Worm (Caenorhabditis elegans) whole organism, L4 larva: ENCODE results near the gene ears-2.

Source experiments
- F10B5.3 ChIP-seq: sonication (generic microtip); optimal IDR thresholded peaks from 2 replicates; lab custom pipeline; 2016; ENCODE audit warnings: mild to moderate bottlenecking, missing genetic modification characterization, missing compliant biosample characterization
- F26F4.8 ChIP-seq: fragments of 200-800 bp; sonication (Bioruptor generic); conservative IDR thresholded peaks from 2 replicates; pipeline ENCODE4 v1.3.6; 2022; ENCODE audit warnings: missing genetic modification characterization, missing compliant biosample characterization
- Y105C5A.15 ChIP-seq: fragments of 200-800 bp; sonication (Bioruptor generic); IDR thresholded peaks from 2 replicates; pipeline ENCODE4 v1.3.6; 2022; ENCODE audit warnings: missing genetic modification characterization, missing compliant biosample characterization
- ZK546.5 ChIP-seq, 2 experiments: sonication (generic microtip); optimal IDR thresholded peaks; 2 replicates each; lab custom pipeline; 2017; ENCODE audit warnings: missing biosample characterization in 2 of 2, missing genetic modification characterization in 2 of 2
- aha-1 ChIP-seq: fragments of 150-350 bp; peaks from one replicate; lab custom pipeline; 2014; ENCODE audit warnings: missing biosample characterization, missing genetic modification characterization
- attf-4 ChIP-seq: sonication (generic microtip); optimal IDR thresholded peaks from 3 replicates; lab custom pipeline; 2017; ENCODE audit warnings: missing biosample characterization, missing genetic modification characterization
- ceh-28 ChIP-seq: fragments of 150-350 bp; optimal IDR thresholded peaks from 2 replicates; lab custom pipeline; 2014; ENCODE audit warnings: missing biosample characterization, missing genetic modification reagents, missing genetic modification characterization
- ceh-32 ChIP-seq: sonication (generic microtip); optimal IDR thresholded peaks from 2 replicates; lab custom pipeline; 2016; ENCODE audit warnings: mild to moderate bottlenecking, missing genetic modification characterization, missing compliant biosample characterization; ENCODE audit not compliant: poor library complexity
- ceh-82 ChIP-seq: sonication (generic microtip); optimal IDR thresholded peaks from 2 replicates; lab custom pipeline; 2017; ENCODE audit warnings: missing biosample characterization, missing genetic modification characterization
- dmd-6 ChIP-seq: fragments of 200-800 bp; sonication (Bioruptor generic); IDR thresholded peaks from 2 replicates; pipeline ENCODE4 v1.3.6; 2022; ENCODE audit warnings: missing genetic modification reagents, missing genetic modification characterization, missing compliant biosample characterization
- dve-1 ChIP-seq: sonication (generic microtip); optimal IDR thresholded peaks from 2 replicates; lab custom pipeline; 2017; ENCODE audit warnings: antibody characterized with exemption, mild to moderate bottlenecking, missing genetic modification characterization, missing compliant biosample characterization; ENCODE audit not compliant: insufficient read depth
- egl-43 ChIP-seq: fragments of 200-800 bp; sonication (Bioruptor generic); IDR thresholded peaks from 2 replicates; pipeline ENCODE4 v1.3.6; 2022; ENCODE audit warnings: missing genetic modification reagents, missing genetic modification characterization, missing compliant biosample characterization
- fkh-10 ChIP-seq: fragments of 150-350 bp; optimal IDR thresholded peaks from 2 replicates; lab custom pipeline; 2014; ENCODE audit warnings: missing biosample characterization, missing genetic modification reagents, missing genetic modification characterization
- hlh-11 ChIP-seq: fragments of 200-800 bp; sonication (Bioruptor generic); optimal IDR thresholded peaks from 2 replicates; lab custom pipeline; 2018; ENCODE audit warnings: mild to moderate bottlenecking, missing genetic modification characterization, missing compliant biosample characterization
- hlh-30 ChIP-seq: sonication (generic microtip); optimal IDR thresholded peaks from 2 replicates; lab custom pipeline; 2017; ENCODE audit warnings: antibody characterized with exemption, mild to moderate bottlenecking, missing genetic modification characterization, missing compliant biosample characterization; ENCODE audit not compliant: insufficient read depth
- jun-1 ChIP-seq: fragments of 150-350 bp; optimal IDR thresholded peaks from 2 replicates; lab custom pipeline; 2014; ENCODE audit warnings: missing biosample characterization, missing genetic modification reagents, missing genetic modification characterization
- lim-7 ChIP-seq: fragments of 200-800 bp; sonication (Bioruptor generic); IDR thresholded peaks from 2 replicates; pipeline ENCODE4 v1.3.6; 2022; ENCODE audit warnings: missing genetic modification characterization, missing compliant biosample characterization
- lin-1 ChIP-seq: fragments of 200-800 bp; sonication (Bioruptor generic); IDR thresholded peaks from 2 replicates; pipeline ENCODE4 v1.3.6; 2022; ENCODE audit warnings: missing genetic modification reagents, missing genetic modification characterization, missing compliant biosample characterization
- lin-13 ChIP-seq: fragments of 150-350 bp; optimal IDR thresholded peaks from 2 replicates; lab custom pipeline; 2014; ENCODE audit warnings: missing biosample characterization, missing genetic modification reagents, missing genetic modification characterization
- lin-38 ChIP-seq: fragments of 200-800 bp; sonication (Bioruptor generic); IDR thresholded peaks from 2 replicates; pipeline ENCODE4 v1.3.6; 2022; ENCODE audit warnings: missing genetic modification reagents, missing genetic modification characterization, missing compliant biosample characterization
- lin-39 ChIP-seq: fragments of 150-350 bp; optimal IDR thresholded peaks from 2 replicates; lab custom pipeline; 2014; ENCODE audit warnings: missing biosample characterization, missing genetic modification reagents, missing genetic modification characterization
- mep-1 ChIP-seq: fragments of 150-350 bp; sonication (generic microtip); optimal IDR thresholded peaks from 3 replicates; lab custom pipeline; 2014; ENCODE audit warnings: missing biosample characterization, missing genetic modification characterization
- mes-2 ChIP-seq: sonication (generic microtip); optimal IDR thresholded peaks from 2 replicates; lab custom pipeline; 2016; ENCODE audit warnings: missing genotype, mild to moderate bottlenecking, missing genetic modification characterization, missing compliant biosample characterization; ENCODE audit not compliant: poor library complexity, severe bottlenecking
- nhr-25 ChIP-seq: sonication (generic microtip); optimal IDR thresholded peaks from 2 replicates; lab custom pipeline; 2017; ENCODE audit warnings: missing genetic modification characterization, mild to moderate bottlenecking, missing compliant biosample characterization, antibody characterized with exemption, moderate library complexity, borderline replicate concordance; ENCODE audit not compliant: insufficient read depth
- nhr-42 ChIP-seq: fragments of 200-800 bp; sonication (Bioruptor generic); IDR thresholded peaks from 2 replicates; pipeline ENCODE4 v1.3.6; 2022; ENCODE audit warnings: missing genetic modification characterization, missing compliant biosample characterization
- php-3 ChIP-seq: fragments of 200-800 bp; sonication (Bioruptor generic); IDR thresholded peaks from 2 replicates; pipeline ENCODE4 v1.3.6; 2022; ENCODE audit warnings: missing genetic modification reagents, missing genetic modification characterization, missing compliant biosample characterization
- pqm-1 ChIP-seq: sonication (generic microtip); optimal IDR thresholded peaks from 2 replicates; lab custom pipeline; 2017; ENCODE audit warnings: missing biosample characterization, missing genetic modification characterization
- skn-1 ChIP-seq: fragments of 150-350 bp; optimal IDR thresholded peaks from 2 replicates; lab custom pipeline; 2014; ENCODE audit warnings: missing biosample characterization, missing genetic modification characterization
- snpc-4 ChIP-seq: fragments of 150-350 bp; optimal IDR thresholded peaks from 2 replicates; lab custom pipeline; 2014; ENCODE audit warnings: missing biosample characterization, missing genetic modification characterization
- spr-1 ChIP-seq: sonication (generic microtip); optimal IDR thresholded peaks from 2 replicates; lab custom pipeline; 2016; ENCODE audit warnings: mild to moderate bottlenecking, missing genetic modification characterization, missing compliant biosample characterization
- tra-1 ChIP-seq: fragments of 200-800 bp; sonication (Bioruptor generic); IDR thresholded peaks from 2 replicates; pipeline ENCODE4 v1.3.6; 2022; ENCODE audit warnings: missing genetic modification reagents, missing genetic modification characterization, missing compliant biosample characterization
- unc-130 ChIP-seq: sonication (generic microtip); optimal IDR thresholded peaks from 2 replicates; lab custom pipeline; 2016; ENCODE audit warnings: missing genetic modification reagents, missing genetic modification characterization, missing compliant biosample characterization
- unc-62 ChIP-seq, 3 experiments: fragments of 150-350 bp in 1 of 3; sonication (generic microtip); optimal IDR thresholded peaks in 2 of 3; peaks in 1 of 3; 1 replicate in 1 of 3; 2 replicates in 2 of 3; lab custom pipeline; 2014 to 2017; ENCODE audit warnings: missing biosample characterization in 3 of 3, missing genetic modification characterization in 3 of 3, missing genetic modification reagents in 3 of 3, missing genotype in 1 of 3
- zfp-2 ChIP-seq: sonication (generic microtip); optimal IDR thresholded peaks from 2 replicates; lab custom pipeline; 2016; ENCODE audit warnings: mild to moderate bottlenecking, missing genetic modification characterization, missing compliant biosample characterization
- zfp-3 ChIP-seq: fragments of 200-800 bp; sonication (Bioruptor generic); conservative IDR thresholded peaks from 2 replicates; pipeline ENCODE4 v1.3.6; 2022; ENCODE audit warnings: missing genetic modification reagents, missing genetic modification characterization, missing compliant biosample characterization
- zip-2 ChIP-seq: fragments of 150-350 bp; optimal IDR thresholded peaks from 2 replicates; lab custom pipeline; 2014; ENCODE audit warnings: missing biosample characterization, missing genetic modification characterization
- ztf-11 ChIP-seq: fragments of 150-350 bp; optimal IDR thresholded peaks from 2 replicates; lab custom pipeline; 2014; ENCODE audit warnings: missing biosample characterization, missing genetic modification characterization

Gene ears-2

ce11 chrIV:377791-378190 is 12.5 kb downstream of the ears-2 start:
- TF ChIP-seq tra-1 (GFP tag; lab: Robert Waterston, UW) = no peak
- TF ChIP-seq nhr-25 (tag; lab: Kevin White, UChicago) = no peak
- TF ChIP-seq zip-2 (tag; lab: Kevin White, UChicago) = no peak
- no peak for TF ChIP-seq zfp-3
- TF ChIP-seq fkh-10 (GFP tag; lab: Kevin White, UChicago) = no peak
- no peak for TF ChIP-seq ztf-11 (tag; lab: Kevin White, UChicago)
- TF ChIP-seq mep-1 (tag; lab: Kevin White, UChicago) = no peak
- no peak for TF ChIP-seq php-3
- no peak for TF ChIP-seq F26F4.8 (GFP tag; lab: Robert Waterston, UW)
- TF ChIP-seq ceh-82 (tag; lab: Kevin White, UChicago) = no peak
- no peak for TF ChIP-seq ceh-28 (tag; lab: Kevin White, UChicago)
- TF ChIP-seq hlh-30 = no peak

- TF ChIP-seq mes-2 (tag; lab: Kevin White, UChicago) (no peak), lin-39 (tag; lab: Kevin White, UChicago) (no peak), nhr-42 (GFP tag; lab: Robert Waterston, UW) (no peak), egl-43 (no peak), mep-1 (tag; lab: Kevin White, UChicago) (no peak), ceh-28 (tag; lab: Kevin White, UChicago) (no peak), ceh-32 (tag; lab: Kevin White, UChicago) (no peak), Y105C5A.15 (GFP tag; lab: Robert Waterston, UW) (no peak), attf-4 (tag; lab: Kevin White, UChicago) (no peak), skn-1 (tag; lab: Kevin White, UChicago) (no peak), ztf-11 (tag; lab: Kevin White, UChicago) (no peak), unc-130 (GFP tag; lab: Kevin White, UChicago) (no peak), pqm-1 (tag; lab: Kevin White, UChicago) (no peak), zfp-2 (tag; lab: Kevin White, UChicago) (no peak), lin-13 (GFP tag; lab: Kevin White, UChicago) (no peak), spr-1 (tag; lab: Kevin White, UChicago) (no peak), lim-7 (GFP tag; lab: Robert Waterston, UW) (no peak), jun-1 (tag; lab: Kevin White, UChicago) (no peak), ZK546.5 (tag; optimal IDR thresholded peaks at IDR 0.05; lab: Kevin White, UChicago) (no peak)
Observed at ce11 chrIV:375915-376314, 14.4 kb downstream of the ears-2 start, which contains the start of gene fln-1. TSS of gene fln-1 (minus strand) at chrIV:376015.

- TF ChIP-seq lin-1 (GFP tag; lab: Robert Waterston, UW) = no peak
- no peak for TF ChIP-seq F10B5.3 (tag; lab: Kevin White, UChicago)
- TF ChIP-seq unc-62 (GFP tag; optimal IDR thresholded peaks at IDR 0.05 in 1 of 2; lab: Kevin White, UChicago) = peak in 1 of 2 experiments; percentile 92
- no peak for TF ChIP-seq unc-62 (tag; optimal IDR thresholded peaks at IDR 0.05; lab: Kevin White, UChicago)
- TF ChIP-seq lin-13 (GFP tag; lab: Kevin White, UChicago) = no peak
Observed at ce11 chrIV:373963-374362, 16.3 kb downstream of the ears-2 start.

ce11 chrIV:372146-372789 is 18.0 kb downstream of the ears-2 start:
- TF ChIP-seq dmd-6 (no peak), lin-38 (peak; percentile 51), snpc-4 (tag; lab: Kevin White, UChicago) (no peak), dve-1 (tag; lab: Kevin White, UChicago) (peak; percentile 29), hlh-30 (peak; percentile 52), hlh-11 (tag; lab: Kevin White, UChicago) (peak; percentile 10), aha-1 (tag; lab: Kevin White, UChicago) (peak; percentile 30), mes-2 (tag; lab: Kevin White, UChicago) (peak; percentile 47)
